Worm (Caenorhabditis elegans): ENCODE results near the gene cul-5.

The cul-5 gene

DNA sequence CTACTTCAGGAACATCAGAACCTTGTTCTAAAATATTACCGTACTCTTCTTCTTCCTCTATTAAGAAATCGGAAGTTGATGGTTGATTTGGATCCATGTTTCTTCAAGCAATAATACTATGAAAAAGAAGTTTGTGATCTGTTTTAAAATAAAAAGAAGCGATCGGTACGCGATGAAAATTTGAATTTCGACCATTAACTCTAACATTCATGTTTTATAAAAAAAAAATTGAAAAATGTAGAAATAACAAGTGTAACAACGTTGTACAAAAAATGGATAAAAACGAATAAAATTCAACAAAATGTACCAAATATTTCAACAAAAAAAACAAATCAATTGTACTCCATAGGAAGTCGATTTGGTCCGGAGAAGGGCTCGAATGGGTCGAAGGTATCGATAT, 30.9 kb downstream of the cul-5 start, which contains the start of gene tftc-3:
TSS of gene tftc-3 (minus strand) at position 101 of the 400 bp plus-strand sequence.
- TF ChIP-seq hmbx-1 (tag; optimal IDR thresholded peaks at IDR 0.05) (no peak), ets-7 (tag; optimal IDR thresholded peaks at IDR 0.05) (no peak), scrt-1 (GFP tag; IDR thresholded peaks at IDR 0.05) (no peak), hmg-4 (GFP tag; optimal IDR thresholded peaks at IDR 0.05) (no peak), B0310.2 (tag; optimal IDR thresholded peaks at IDR 0.05) (no peak)

DNA sequence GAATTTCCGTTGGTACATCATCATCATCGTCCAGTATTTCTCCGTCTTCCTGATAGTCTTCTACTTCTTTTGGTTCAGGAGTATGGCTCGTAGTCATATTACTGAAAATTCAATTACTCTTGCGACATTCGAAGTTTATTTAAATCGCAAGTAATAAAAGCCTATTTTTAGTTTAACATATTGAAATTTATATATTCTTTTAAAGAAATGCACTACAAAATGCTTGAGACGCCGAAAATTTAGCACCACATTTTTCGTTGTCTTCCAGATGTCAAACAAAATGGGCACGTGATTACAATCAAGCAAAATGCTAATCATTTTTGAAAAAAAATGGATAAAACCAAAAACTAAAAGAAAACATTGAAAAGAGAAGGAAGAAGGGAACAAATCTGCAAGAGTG, 32.7 kb downstream of the cul-5 start, which contains the start of gene zhit-3:
TSS of gene zhit-3 (minus strand) at position 101 of the 400 bp plus-strand sequence.
- no peak for TF ChIP-seq hnd-1 (tag; optimal IDR thresholded peaks at IDR 0.05)
- no peak for TF ChIP-seq hmg-4 (GFP tag; optimal IDR thresholded peaks at IDR 0.05)
- TF ChIP-seq ets-7 (tag; optimal IDR thresholded peaks at IDR 0.05): no peak
- no peak for TF ChIP-seq flt-1 (GFP tag; IDR thresholded peaks at IDR 0.05)
- no peak for TF ChIP-seq aly-1 (tag; optimal IDR thresholded peaks at IDR 0.05)
- TF ChIP-seq ama-1 (optimal IDR thresholded peaks at IDR 0.05): no peak
- no peak for TF ChIP-seq ceh-36 (tag; optimal IDR thresholded peaks at IDR 0.05)
- TF ChIP-seq hmbx-1 (tag; optimal IDR thresholded peaks at IDR 0.05): no peak
- TF ChIP-seq tbx-37 (GFP tag; conservative IDR thresholded peaks at IDR 0.05): no peak
- no peak for TF ChIP-seq tra-4 (tag; optimal IDR thresholded peaks at IDR 0.05)
- TF ChIP-seq scrt-1 (GFP tag; IDR thresholded peaks at IDR 0.05): no peak
- no peak for TF ChIP-seq sea-1 (GFP tag; conservative IDR thresholded peaks at IDR 0.05)
- no peak for TF ChIP-seq pes-1 (GFP tag; IDR thresholded peaks at IDR 0.05)

ce11 chrV:10212627-10213026, 33.3 kb downstream of the cul-5 start, which contains the start of gene hpo-40:
Gene hpo-40, plus strand, starts transcription at chrV:10212927.
- TF ChIP-seq tbx-37 (GFP tag; conservative IDR thresholded peaks at IDR 0.05): no peak
- TF ChIP-seq scrt-1 (GFP tag; IDR thresholded peaks at IDR 0.05): no peak
- no peak for TF ChIP-seq ceh-13 (GFP tag; optimal IDR thresholded peaks at IDR 0.05)
- no peak for TF ChIP-seq B0310.2 (tag; optimal IDR thresholded peaks at IDR 0.05)
- TF ChIP-seq hmbx-1 (tag; optimal IDR thresholded peaks at IDR 0.05): no peak
- no peak for TF ChIP-seq hnd-1 (tag; optimal IDR thresholded peaks at IDR 0.05)
- TF ChIP-seq pes-1 (GFP tag; IDR thresholded peaks at IDR 0.05): no peak
- no peak for TF ChIP-seq tra-4 (tag; optimal IDR thresholded peaks at IDR 0.05)
- TF ChIP-seq ets-7 (tag; optimal IDR thresholded peaks at IDR 0.05): no peak
- TF ChIP-seq ama-1 (optimal IDR thresholded peaks at IDR 0.05): no peak
- TF ChIP-seq sea-1 (GFP tag; conservative IDR thresholded peaks at IDR 0.05): no peak
- TF ChIP-seq flt-1 (GFP tag; IDR thresholded peaks at IDR 0.05): no peak

ce11 chrV:10216724-10217123, 37.4 kb downstream of the cul-5 start, which contains the start of gene ZK856.14:
Gene ZK856.14, plus strand, starts transcription at chrV:10217024.
- TF ChIP-seq ceh-13 (GFP tag; optimal IDR thresholded peaks at IDR 0.05) (no peak), hmg-4 (GFP tag; optimal IDR thresholded peaks at IDR 0.05) (no peak), scrt-1 (GFP tag; IDR thresholded peaks at IDR 0.05) (no peak), B0310.2 (tag; optimal IDR thresholded peaks at IDR 0.05) (no peak), pes-1 (GFP tag; IDR thresholded peaks at IDR 0.05) (no peak), tra-4 (tag; optimal IDR thresholded peaks at IDR 0.05) (no peak), ets-7 (tag; optimal IDR thresholded peaks at IDR 0.05) (no peak), sea-1 (GFP tag; conservative IDR thresholded peaks at IDR 0.05) (no peak), tbx-11 (GFP tag; IDR thresholded peaks at IDR 0.05) (no peak), F13C5.2 (tag; optimal IDR thresholded peaks at IDR 0.05) (no peak), tbx-37 (GFP tag; conservative IDR thresholded peaks at IDR 0.05) (no peak), flt-1 (GFP tag; IDR thresholded peaks at IDR 0.05) (no peak), aly-1 (tag; optimal IDR thresholded peaks at IDR 0.05) (no peak), ceh-36 (tag; optimal IDR thresholded peaks at IDR 0.05) (no peak), hmbx-1 (tag; optimal IDR thresholded peaks at IDR 0.05) (no peak), ama-1 (optimal IDR thresholded peaks at IDR 0.05) (no peak)

ce11 chrV:10220605-10221004, 41.3 kb downstream of the cul-5 start, which contains the start of gene C12D8.13:
Gene C12D8.13, minus strand, starts transcription at chrV:10220705.
- TF ChIP-seq flt-1 (GFP tag; IDR thresholded peaks at IDR 0.05) (no peak), tbx-37 (GFP tag; conservative IDR thresholded peaks at IDR 0.05) (no peak), ceh-36 (tag; optimal IDR thresholded peaks at IDR 0.05) (no peak), scrt-1 (GFP tag; IDR thresholded peaks at IDR 0.05) (no peak), tbx-11 (GFP tag; IDR thresholded peaks at IDR 0.05) (no peak), hnd-1 (tag; optimal IDR thresholded peaks at IDR 0.05) (no peak), pes-1 (GFP tag; IDR thresholded peaks at IDR 0.05) (no peak), sea-1 (GFP tag; conservative IDR thresholded peaks at IDR 0.05) (no peak), hmbx-1 (tag; optimal IDR thresholded peaks at IDR 0.05) (no peak), ets-7 (tag; optimal IDR thresholded peaks at IDR 0.05) (no peak)

ce11 chrV:10221317-10221716, 42.0 kb downstream of the cul-5 start, which contains the start of the genes fipr-5 and fipr-9:
Gene fipr-5, minus strand, starts transcription at chrV:10221417.
Gene fipr-9, plus strand, starts transcription at chrV:10221662.
- TF ChIP-seq B0310.2 (tag; optimal IDR thresholded peaks at IDR 0.05) (no peak), hmg-4 (GFP tag; optimal IDR thresholded peaks at IDR 0.05) (no peak), scrt-1 (GFP tag; IDR thresholded peaks at IDR 0.05) (no peak), tra-4 (tag; optimal IDR thresholded peaks at IDR 0.05) (no peak), ceh-13 (GFP tag; optimal IDR thresholded peaks at IDR 0.05) (no peak)

DNA sequence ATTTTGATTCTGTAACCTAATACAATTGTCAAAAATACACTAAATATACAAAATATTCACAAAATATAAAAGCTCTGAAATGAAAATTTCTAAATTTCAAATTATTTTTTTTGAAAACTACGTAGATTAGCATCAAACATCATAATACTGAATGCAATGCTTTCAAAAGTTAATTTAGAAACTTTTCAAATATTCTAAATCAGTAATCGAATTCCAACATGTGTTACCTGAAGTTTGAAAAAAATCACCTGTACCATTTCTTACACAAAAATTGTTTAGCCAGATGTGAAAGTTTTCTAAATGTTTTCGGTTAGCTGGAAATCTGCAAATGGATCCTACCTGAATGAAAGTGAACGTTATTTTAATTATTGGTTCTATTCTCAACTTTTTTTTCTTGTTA, 42.7 kb downstream of the cul-5 start, which contains the start of gene C12D8.20:
TSS of gene C12D8.20 (plus strand) at position 301 of the 400 bp plus-strand sequence.
- no peak for TF ChIP-seq flt-1 (GFP tag; IDR thresholded peaks at IDR 0.05)
- no peak for TF ChIP-seq pes-1 (GFP tag; IDR thresholded peaks at IDR 0.05)
- no peak for TF ChIP-seq tra-4 (tag; optimal IDR thresholded peaks at IDR 0.05)
- TF ChIP-seq F13C5.2 (tag; optimal IDR thresholded peaks at IDR 0.05): no peak
- no peak for TF ChIP-seq B0310.2 (tag; optimal IDR thresholded peaks at IDR 0.05)

- TF ChIP-seq flt-1 (GFP tag; IDR thresholded peaks at IDR 0.05) (no peak), hnd-1 (tag; optimal IDR thresholded peaks at IDR 0.05) (no peak), sea-1 (GFP tag; conservative IDR thresholded peaks at IDR 0.05) (no peak), F13C5.2 (tag; optimal IDR thresholded peaks at IDR 0.05) (no peak), hmbx-1 (tag; optimal IDR thresholded peaks at IDR 0.05) (no peak), aly-1 (tag; optimal IDR thresholded peaks at IDR 0.05) (no peak), ceh-36 (tag; optimal IDR thresholded peaks at IDR 0.05) (no peak), scrt-1 (GFP tag; IDR thresholded peaks at IDR 0.05) (no peak), hmg-4 (GFP tag; optimal IDR thresholded peaks at IDR 0.05) (no peak), pes-1 (GFP tag; IDR thresholded peaks at IDR 0.05) (no peak)
Measured at ce11 chrV:10224619-10225018, 45.3 kb downstream of the cul-5 start.

All from whole organism, early embryonic.